Worm (Caenorhabditis elegans) whole organism, L2 larva: ENCODE results near the gene tsp-16.

Experiments
- ama-1 ChIP-seq: fragments of 150-350 bp; optimal IDR thresholded peaks from 2 replicates; lab custom pipeline; 2018; ENCODE audit warnings: inconsistent platforms
- ceh-82 ChIP-seq: fragments of 150-350 bp; optimal IDR thresholded peaks from 2 replicates; lab custom pipeline; 2014; ENCODE audit warnings: missing biosample characterization, missing genetic modification characterization
- dmd-4 ChIP-seq: sonication (generic microtip); optimal IDR thresholded peaks from 2 replicates; lab custom pipeline; 2017; ENCODE audit warnings: missing biosample characterization, missing genetic modification characterization
- lsy-2 ChIP-seq, 2 experiments: fragments of 150-350 bp in 1 of 2; sonication (generic microtip) in 1 of 2; optimal IDR thresholded peaks; 2 replicates each; lab custom pipeline; 2014 to 2017; ENCODE audit warnings: missing biosample characterization in 2 of 2, missing genetic modification characterization in 2 of 2
- mdl-1 ChIP-seq, 2 experiments: fragments of 150-350 bp in 1 of 2; sonication (generic microtip) in 1 of 2; optimal IDR thresholded peaks; 2 replicates each; lab custom pipeline; 2017; ENCODE audit warnings: missing biosample characterization in 2 of 2, missing genetic modification characterization in 2 of 2
- nhr-11 ChIP-seq: fragments of 150-350 bp; optimal IDR thresholded peaks from 2 replicates; lab custom pipeline; 2014; ENCODE audit warnings: missing biosample characterization, missing genetic modification characterization
- nhr-237 ChIP-seq: fragments of 150-350 bp; optimal IDR thresholded peaks from 2 replicates; lab custom pipeline; 2014; ENCODE audit warnings: missing biosample characterization, missing genetic modification characterization
- snpc-4 ChIP-seq: fragments of 150-350 bp; optimal IDR thresholded peaks from 2 replicates; lab custom pipeline; 2014; ENCODE audit warnings: missing biosample characterization, missing genetic modification characterization
- unc-39 ChIP-seq: fragments of 150-350 bp; optimal IDR thresholded peaks from 2 replicates; lab custom pipeline; 2014; ENCODE audit warnings: missing biosample characterization, missing genetic modification characterization
- zag-1 ChIP-seq: fragments of 150-350 bp; optimal IDR thresholded peaks from 2 replicates; lab custom pipeline; 2014; ENCODE audit warnings: missing biosample characterization, missing genetic modification characterization
- ztf-11 ChIP-seq: sonication (generic microtip); optimal IDR thresholded peaks from 2 replicates; lab custom pipeline; 2017; ENCODE audit warnings: missing biosample characterization, missing genetic modification characterization
- ztf-4 ChIP-seq: fragments of 150-350 bp; optimal IDR thresholded peaks from 2 replicates; lab custom pipeline; 2014; ENCODE audit warnings: missing biosample characterization, missing genetic modification characterization

DNA sequence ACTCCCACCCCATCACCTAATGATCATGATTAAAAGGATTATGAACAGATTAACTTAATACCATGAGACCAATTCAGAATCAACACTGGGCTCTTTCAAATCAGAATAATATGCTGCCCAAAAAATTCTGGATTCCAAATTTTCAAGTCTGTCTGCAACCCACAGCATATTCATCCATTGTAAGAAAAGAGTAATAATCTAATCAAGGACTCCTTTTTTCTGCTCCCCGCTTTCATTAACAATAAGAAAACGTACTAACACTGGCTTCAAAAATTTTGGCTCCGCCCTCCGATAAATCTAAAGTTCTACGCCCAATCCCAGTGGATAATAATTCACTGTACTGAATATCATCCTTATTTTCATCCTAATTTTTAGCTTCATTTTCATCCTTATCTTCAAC lies 8.2 kb downstream of the tsp-16 start:
- no peak for TF ChIP-seq nhr-11 (tag; lab: Kevin White, UChicago)
- TF ChIP-seq zag-1 (tag; lab: Kevin White, UChicago), result no peak
- no peak for TF ChIP-seq ztf-4 (tag; lab: Kevin White, UChicago)
- no peak for TF ChIP-seq unc-39 (tag; lab: Kevin White, UChicago)
- no peak for TF ChIP-seq mdl-1 (tag; optimal IDR thresholded peaks at IDR 0.05; lab: Kevin White, UChicago)
- TF ChIP-seq nhr-237 (tag; lab: Kevin White, UChicago), result no peak
- TF ChIP-seq snpc-4 (tag; lab: Kevin White, UChicago), result no peak
- TF ChIP-seq dmd-4 (tag; lab: Kevin White, UChicago), result no peak
- no peak for TF ChIP-seq ceh-82 (tag; lab: Kevin White, UChicago)
- no peak for TF ChIP-seq ama-1 (lab: Kevin White, UChicago)
- TF ChIP-seq lsy-2 (tag; optimal IDR thresholded peaks at IDR 0.05; lab: Kevin White, UChicago), result no peak
- TF ChIP-seq ztf-11 (tag; lab: Kevin White, UChicago), result no peak
